Fruit fly (Drosophila melanogaster) whole organism, pupa: Measurements from ENCODE around the gene Sem1.

Source experiments
- CG10348 ChIP-seq: fragments of 200-800 bp; sonication (Bioruptor generic); IDR thresholded peaks from 2 replicates; pipeline ENCODE4 v1.3.6; 2022; ENCODE audit warnings: missing biosample characterization, missing genetic modification characterization
- CG34367 ChIP-seq: fragments of 200-800 bp; sonication (Bioruptor generic); optimal IDR thresholded peaks from 2 replicates; lab custom pipeline; 2018; ENCODE audit warnings: missing biosample characterization, mild to moderate bottlenecking, missing genetic modification characterization
- CG8301 ChIP-seq: fragments of 200-800 bp; sonication (Bioruptor generic); optimal IDR thresholded peaks from 2 replicates; lab custom pipeline; 2018; ENCODE audit warnings: missing biosample characterization, mild to moderate bottlenecking, missing genetic modification characterization
- CG9948 ChIP-seq: fragments of 200-800 bp; sonication (Bioruptor generic); optimal IDR thresholded peaks from 2 replicates; lab custom pipeline; 2018; ENCODE audit warnings: missing biosample characterization, mild to moderate bottlenecking, missing genetic modification characterization, moderate library complexity
- EcR ChIP-seq: fragments of 200-800 bp; sonication (Bioruptor generic); optimal IDR thresholded peaks from 3 replicates; lab custom pipeline; 2019; ENCODE audit warnings: missing biosample characterization, missing genetic modification characterization, mild to moderate bottlenecking, moderate library complexity, missing genetic modification reagents
- Pif1A ChIP-seq: fragments of 200-800 bp; sonication (Bioruptor generic); optimal IDR thresholded peaks from 3 replicates; lab custom pipeline; 2016; ENCODE audit warnings: missing biosample characterization, missing genetic modification characterization
- Snoo ChIP-seq: fragments of 200-800 bp; sonication (Bioruptor generic); optimal IDR thresholded peaks from 3 replicates; lab custom pipeline; 2017; ENCODE audit warnings: missing biosample characterization, mild to moderate bottlenecking, missing genetic modification characterization, inconsistent platforms
- fd96Ca ChIP-seq: fragments of 200-800 bp; sonication (Bioruptor generic); IDR thresholded peaks from 3 replicates; pipeline ENCODE4 v1.3.6; 2022; ENCODE audit warnings: missing biosample characterization, missing genetic modification characterization

DNA sequence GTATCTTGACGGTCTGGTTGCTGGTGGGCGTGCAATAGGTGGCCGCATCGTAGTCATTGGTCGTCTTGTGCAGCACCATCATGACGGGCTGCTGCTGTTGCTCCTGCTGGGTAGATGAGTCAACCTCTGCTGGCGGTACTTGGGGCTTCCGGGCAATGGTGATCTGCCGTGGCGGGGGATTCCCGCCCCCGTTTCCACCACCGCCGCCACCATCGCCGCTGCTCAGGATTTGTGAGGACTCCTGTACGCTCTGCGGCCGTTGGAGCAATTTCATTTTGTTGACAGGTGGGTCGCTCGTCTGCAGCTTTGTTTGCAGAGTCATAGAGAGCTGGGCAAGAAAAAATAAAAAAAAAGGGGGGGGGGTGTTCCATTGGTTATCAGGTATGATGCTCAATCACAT lies 37.5 kb upstream of the Sem1 start:
- TF ChIP-seq fd96Ca (no peak), CG9948 (tag; lab: Kevin White, UChicago) (no peak), CG8301 (no peak), Snoo (tag; lab: Kevin White, UChicago) (no peak), CG10348 (no peak), Pif1A (GFP tag; lab: Kevin White, UChicago) (no peak), EcR (no peak), CG34367 (no peak)
